Fruit fly (Drosophila melanogaster) whole organism, adult: ENCODE measurements around the gene RanGAP.

Experiments used
- CG33017 ChIP-seq: fragments of 200-800 bp; sonication (Bioruptor generic); optimal IDR thresholded peaks from 2 replicates; lab custom pipeline; 2018; ENCODE audit warnings: missing biosample characterization, mild to moderate bottlenecking, missing genetic modification characterization, moderate library complexity
- CG7045 ChIP-seq: fragments of 200-800 bp; sonication (Bioruptor generic); optimal IDR thresholded peaks from 2 replicates; lab custom pipeline; 2017; ENCODE audit warnings: missing biosample characterization, mild to moderate bottlenecking, missing genetic modification characterization
- Crg-1 ChIP-seq: fragments of 200-800 bp; sonication (Bioruptor generic); optimal IDR thresholded peaks from 2 replicates; lab custom pipeline; 2016; ENCODE audit warnings: missing biosample characterization, missing genetic modification characterization
- Hr96 ChIP-seq: fragments of 200-800 bp; sonication (Bioruptor generic); optimal IDR thresholded peaks from 2 replicates; lab custom pipeline; 2016; ENCODE audit warnings: missing biosample characterization, missing genetic modification characterization
- Mnt ChIP-seq: fragments of 200-800 bp; sonication (Bioruptor generic); optimal IDR thresholded peaks from 2 replicates; lab custom pipeline; 2016; ENCODE audit warnings: missing biosample characterization, mild to moderate bottlenecking, missing genetic modification characterization
- cic ChIP-seq: fragments of 200-800 bp; sonication (Bioruptor generic); optimal IDR thresholded peaks from 2 replicates; lab custom pipeline; 2017; ENCODE audit warnings: missing biosample characterization, mild to moderate bottlenecking, missing genetic modification characterization, moderate library complexity
- cnc ChIP-seq, 2 experiments: fragments of >200 bp; optimal IDR thresholded peaks; 2 replicates each; lab custom pipeline; 2017
- kay ChIP-seq: fragments of 200-800 bp; sonication (Bioruptor generic); peaks from one replicate; lab custom pipeline; 2016; ENCODE audit warnings: missing biosample characterization, missing genetic modification characterization, borderline replicate concordance
- ovo ChIP-seq: fragments of 200-800 bp; sonication (Bioruptor generic); optimal IDR thresholded peaks from 2 replicates; lab custom pipeline; 2016; ENCODE audit warnings: missing biosample characterization, missing genetic modification characterization
- pad ChIP-seq: fragments of 200-800 bp; sonication (Bioruptor generic); optimal IDR thresholded peaks from 3 replicates; lab custom pipeline; 2017; ENCODE audit warnings: missing biosample characterization, missing genetic modification characterization, mild to moderate bottlenecking, moderate library complexity, missing genetic modification reagents
- toe ChIP-seq: fragments of 200-800 bp; sonication (Bioruptor generic); optimal IDR thresholded peaks from 2 replicates; lab custom pipeline; 2016; ENCODE audit warnings: missing biosample characterization, missing genetic modification characterization

DNA sequence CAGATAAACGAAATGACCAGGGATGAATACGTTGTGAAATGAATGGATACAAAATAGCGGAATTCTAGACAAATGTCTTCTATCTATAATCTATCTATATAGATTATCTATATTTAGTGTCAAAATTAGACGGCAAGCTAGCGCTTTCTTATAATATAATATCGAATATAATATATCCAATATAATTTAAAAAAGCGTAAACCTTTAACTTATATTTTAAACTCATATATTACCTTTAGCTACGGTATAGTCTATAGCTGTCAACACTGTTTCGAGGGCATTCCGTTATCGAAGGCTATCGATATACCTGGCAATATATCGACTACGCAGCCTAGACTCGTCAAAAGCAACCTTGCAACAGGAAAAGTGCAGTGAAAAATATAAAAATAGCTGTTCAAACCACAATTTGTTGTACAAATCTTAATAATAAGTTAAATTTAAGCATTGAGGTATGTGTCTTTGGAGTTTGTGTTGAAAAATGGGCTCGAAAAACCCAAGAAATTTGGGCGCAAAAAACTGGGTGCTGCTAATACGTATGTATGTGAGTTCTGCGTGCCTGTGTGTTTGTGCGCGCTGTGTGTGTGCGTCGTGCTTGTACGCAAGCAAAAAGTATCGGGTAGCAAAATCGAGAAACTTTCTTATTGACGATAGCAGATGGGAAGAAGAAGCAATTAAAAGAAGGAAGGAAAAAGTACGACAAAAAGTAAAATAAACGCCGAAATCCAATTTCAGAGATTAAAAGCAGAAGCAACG is 51.4 kb downstream of the RanGAP start, which contains the start of the genes swm and Ctu2:
- peak; percentile 11 for TF ChIP-seq Hr96 (GFP tag; lab: Kevin White, UChicago)
- TF ChIP-seq toe (GFP tag; lab: Kevin White, UChicago) = no peak
- TF ChIP-seq ovo (GFP tag; lab: Kevin White, UChicago) = peak; percentile 67
- no peak for TF ChIP-seq cnc (optimal IDR thresholded peaks at IDR 0.05; lab: Kevin White, UChicago)
- peak; percentile 38 for TF ChIP-seq pad (GFP tag; lab: Kevin White, UChicago)
- TF ChIP-seq CG33017 (tag; lab: Kevin White, UChicago) = peak; percentile 59
- peak; percentile 37 for TF ChIP-seq Mnt (GFP tag; lab: Kevin White, UChicago)
- no peak for TF ChIP-seq cic (GFP tag; lab: Kevin White, UChicago)
- TF ChIP-seq Crg-1 (GFP tag; lab: Kevin White, UChicago) = peak; percentile 46
- TF ChIP-seq CG7045 (GFP tag; lab: Kevin White, UChicago) = peak; percentile 60
- no peak for TF ChIP-seq kay (GFP tag; lab: Kevin White, UChicago)
